Worm (Caenorhabditis elegans) whole organism, L3 larva: ENCODE measurements around the gene srg-46.

Experiments used
- ama-1 ChIP-seq: fragments of 150-350 bp; optimal IDR thresholded peaks from 2 replicates; lab custom pipeline; 2018
- ceh-16 ChIP-seq: sonication (generic microtip); optimal IDR thresholded peaks from 2 replicates; lab custom pipeline; 2017; ENCODE audit warnings: missing biosample characterization, missing genetic modification characterization
- daf-12 ChIP-seq: fragments of 150-350 bp; optimal IDR thresholded peaks from 2 replicates; lab custom pipeline; 2014; ENCODE audit warnings: missing biosample characterization, missing genetic modification reagents, missing genetic modification characterization
- egl-27 ChIP-seq: sonication (generic microtip); optimal IDR thresholded peaks from 4 replicates; lab custom pipeline; 2017; ENCODE audit warnings: missing biosample characterization, missing genetic modification reagents, missing genetic modification characterization
- elt-1 ChIP-seq: fragments of 150-350 bp; optimal IDR thresholded peaks from 2 replicates; lab custom pipeline; 2014; ENCODE audit warnings: missing biosample characterization, missing genetic modification characterization
- eor-1 ChIP-seq, 2 experiments: fragments of 150-350 bp; optimal IDR thresholded peaks; 2 replicates each; lab custom pipeline; 2014 to 2018; ENCODE audit warnings: missing biosample characterization in 2 of 2, missing genetic modification characterization in 2 of 2
- fkh-10 ChIP-seq: sonication (generic microtip); optimal IDR thresholded peaks from 2 replicates; lab custom pipeline; 2017; ENCODE audit warnings: missing biosample characterization, missing genetic modification reagents, missing genetic modification characterization
- nhr-11 ChIP-seq: fragments of 150-350 bp; optimal IDR thresholded peaks from 2 replicates; lab custom pipeline; 2014; ENCODE audit warnings: missing biosample characterization, missing genetic modification characterization
- nhr-237 ChIP-seq: fragments of 150-350 bp; optimal IDR thresholded peaks from 2 replicates; lab custom pipeline; 2014; ENCODE audit warnings: missing biosample characterization, missing genetic modification characterization
- nhr-25 ChIP-seq: sonication (generic microtip); optimal IDR thresholded peaks from 2 replicates; lab custom pipeline; 2017; ENCODE audit warnings: missing biosample characterization, missing genetic modification characterization
- nhr-77 ChIP-seq: fragments of 150-350 bp; optimal IDR thresholded peaks from 2 replicates; lab custom pipeline; 2014; ENCODE audit warnings: missing biosample characterization, missing genetic modification characterization
- pha-4 ChIP-seq: fragments of 150-350 bp; optimal IDR thresholded peaks from 2 replicates; lab custom pipeline; 2014; ENCODE audit warnings: missing biosample characterization, missing genetic modification reagents, missing genetic modification characterization
- unc-62 ChIP-seq: fragments of 150-350 bp; sonication (generic microtip); optimal IDR thresholded peaks from 4 replicates; lab custom pipeline; 2014; ENCODE audit warnings: missing biosample characterization, missing genetic modification reagents, missing genetic modification characterization
- ztf-11 ChIP-seq: fragments of 150-350 bp; optimal IDR thresholded peaks from 2 replicates; lab custom pipeline; 2014; ENCODE audit warnings: missing biosample characterization, missing genetic modification characterization

DNA sequence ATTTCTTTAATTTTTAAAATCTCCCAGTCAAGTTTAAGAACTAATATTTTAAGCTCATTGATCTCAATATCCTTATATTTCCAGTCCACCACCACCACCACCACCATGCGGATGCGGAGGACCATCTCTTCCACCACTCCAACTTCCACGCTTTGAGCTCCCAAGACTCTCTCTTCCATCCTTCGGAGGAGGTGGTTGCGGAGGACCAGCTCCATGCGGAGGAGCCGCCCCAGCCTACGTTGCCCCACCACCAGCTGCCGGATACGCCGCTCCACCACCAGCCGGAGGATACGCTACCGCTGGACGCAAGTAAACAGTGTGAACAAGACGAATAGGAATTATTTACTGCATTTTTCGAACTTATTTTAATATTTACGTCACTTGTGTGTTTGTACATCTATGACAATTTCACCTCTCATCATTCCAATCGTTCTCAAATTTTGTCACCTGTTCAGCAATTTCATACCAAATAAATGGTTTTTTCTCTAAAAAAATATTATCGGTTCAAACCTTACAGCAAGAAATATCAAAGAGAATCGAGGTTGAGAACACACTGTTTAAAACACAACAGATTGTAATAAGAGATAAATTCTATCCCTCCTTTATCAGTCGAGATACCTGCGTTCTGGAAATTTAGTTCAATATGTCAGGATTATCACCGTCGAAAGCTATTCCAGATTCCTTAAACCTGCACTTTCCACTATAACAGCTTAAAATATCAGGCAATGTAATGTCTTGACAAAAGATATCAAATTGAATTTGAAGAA, 47.9 kb downstream of the srg-46 start:
- no peak for TF ChIP-seq pha-4
- no peak for TF ChIP-seq unc-62 (GFP tag; lab: Kevin White, UChicago)
- no peak for TF ChIP-seq daf-12 (tag; lab: Kevin White, UChicago)
- TF ChIP-seq eor-1 (tag; optimal IDR thresholded peaks at IDR 0.05; lab: Kevin White, UChicago), result no peak
- no peak for TF ChIP-seq ztf-11
- TF ChIP-seq nhr-25, result peak; percentile 86
- TF ChIP-seq nhr-237 (tag; lab: Kevin White, UChicago), result no peak
- no peak for TF ChIP-seq nhr-11 (tag; lab: Kevin White, UChicago)
- TF ChIP-seq egl-27 (tag; lab: Kevin White, UChicago), result no peak
- TF ChIP-seq ama-1 (lab: Kevin White, UChicago), result peak; percentile 81
- TF ChIP-seq nhr-77 (tag; lab: Kevin White, UChicago), result peak; percentile 38
- TF ChIP-seq elt-1 (tag; lab: Kevin White, UChicago), result no peak
- TF ChIP-seq ceh-16 (tag; lab: Kevin White, UChicago), result no peak
- TF ChIP-seq fkh-10 (GFP tag; lab: Kevin White, UChicago), result no peak
